Fruit fly (Drosophila melanogaster): Measurements from ENCODE around the gene laza.
A peak's percentile ranks its signal among the peaks of the same experiment; 100 is the strongest.

The laza gene

DNA sequence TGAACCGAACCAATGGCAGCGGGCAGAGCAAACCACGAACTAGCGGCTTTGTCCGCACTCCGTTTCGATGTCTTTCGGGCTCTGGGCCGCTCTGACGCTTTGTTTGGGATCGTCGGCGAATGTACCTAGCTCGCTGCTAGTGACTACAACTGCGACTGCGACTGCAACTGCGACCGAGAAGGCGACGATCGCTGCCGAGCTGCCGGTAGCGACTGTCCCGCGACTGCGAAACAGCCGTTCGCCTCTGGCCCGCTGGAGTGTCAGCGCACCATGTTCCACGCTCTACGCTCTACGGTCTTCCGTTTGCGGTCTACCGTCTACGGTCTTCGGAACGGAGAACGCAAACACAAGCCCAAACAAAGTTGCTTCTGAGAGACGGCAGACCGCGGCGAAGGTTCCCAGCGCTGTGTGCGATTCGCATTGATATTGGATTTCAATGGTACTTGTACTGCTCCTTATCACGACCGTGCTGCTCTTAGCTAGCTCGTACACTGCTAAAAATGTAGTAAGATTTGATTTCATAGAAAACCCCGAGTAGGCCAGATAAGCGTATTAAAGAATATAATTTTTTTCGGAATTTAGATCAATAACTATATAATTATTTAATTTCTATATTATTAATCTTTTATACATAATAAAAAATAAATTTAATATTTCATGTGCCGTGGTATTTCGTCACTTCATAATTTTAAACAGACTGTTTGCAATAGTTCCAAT is at the start of gene laza:
Gene laza (minus strand): TSS at position 214 of the 717 bp plus-strand sequence.
- TF ChIP-seq usp (GFP tag; optimal IDR thresholded peaks at IDR 0.05) (no peak), EcR (GFP tag; optimal IDR thresholded peaks at IDR 0.05) (no peak), pan (optimal IDR thresholded peaks at IDR 0.05) (no peak), Dll (optimal IDR thresholded peaks at IDR 0.05) (no peak)

DNA sequence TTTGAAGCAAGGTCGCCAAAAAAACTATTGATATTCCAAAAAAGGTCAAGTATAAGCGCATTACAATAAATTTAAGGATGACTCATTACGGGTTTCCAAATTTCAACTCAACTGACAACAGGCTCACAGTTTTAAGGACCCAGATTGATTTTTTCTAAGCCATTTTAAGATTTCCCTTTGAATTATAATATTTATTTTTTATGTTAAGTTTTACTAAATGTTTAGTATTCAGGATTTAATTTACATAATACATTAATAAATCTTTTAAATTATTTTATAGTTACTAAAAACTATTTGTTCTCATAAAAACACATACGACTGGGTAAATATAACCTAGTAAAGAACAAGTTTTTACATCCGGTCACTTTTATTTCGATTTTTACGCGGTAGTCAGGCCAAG is 44.2 kb upstream of the laza start, which contains the start of gene CG43329:
Gene CG43329 (minus strand): TSS at position 101 of the 400 bp plus-strand sequence.
- TF ChIP-seq usp (GFP tag; optimal IDR thresholded peaks at IDR 0.05) (no peak), Dll (optimal IDR thresholded peaks at IDR 0.05) (no peak), CG8478 (optimal IDR thresholded peaks at IDR 0.05) (no peak), EcR (GFP tag; optimal IDR thresholded peaks at IDR 0.05) (no peak), pan (optimal IDR thresholded peaks at IDR 0.05) (no peak), psq (optimal IDR thresholded peaks at IDR 0.05) (no peak)

DNA sequence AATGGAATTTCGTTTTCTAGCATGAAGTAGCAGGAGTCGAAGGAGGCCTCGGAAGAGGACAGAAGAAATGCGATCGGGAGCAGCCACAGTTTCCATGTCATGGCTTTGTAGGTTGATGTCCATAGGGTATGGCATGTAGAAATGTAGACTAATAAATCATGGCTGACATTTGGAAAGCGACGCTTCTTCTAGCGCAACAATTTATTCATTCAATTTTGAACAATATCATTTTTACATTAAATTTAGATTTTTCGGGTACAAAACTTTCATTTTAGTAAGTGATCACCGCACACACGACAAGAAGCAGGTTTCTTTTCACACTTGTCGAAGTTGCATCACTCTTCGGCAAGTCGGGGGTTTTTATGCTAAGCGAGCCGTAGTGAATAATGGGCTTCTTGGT is 43.4 kb upstream of the laza start, which contains the start of gene CG43330:
Gene CG43330 (minus strand): TSS at position 101 of the 400 bp plus-strand sequence.
- TF ChIP-seq EcR (GFP tag; optimal IDR thresholded peaks at IDR 0.05) (no peak), Dll (optimal IDR thresholded peaks at IDR 0.05) (no peak), psq (optimal IDR thresholded peaks at IDR 0.05) (no peak), usp (GFP tag; optimal IDR thresholded peaks at IDR 0.05) (no peak)

DNA sequence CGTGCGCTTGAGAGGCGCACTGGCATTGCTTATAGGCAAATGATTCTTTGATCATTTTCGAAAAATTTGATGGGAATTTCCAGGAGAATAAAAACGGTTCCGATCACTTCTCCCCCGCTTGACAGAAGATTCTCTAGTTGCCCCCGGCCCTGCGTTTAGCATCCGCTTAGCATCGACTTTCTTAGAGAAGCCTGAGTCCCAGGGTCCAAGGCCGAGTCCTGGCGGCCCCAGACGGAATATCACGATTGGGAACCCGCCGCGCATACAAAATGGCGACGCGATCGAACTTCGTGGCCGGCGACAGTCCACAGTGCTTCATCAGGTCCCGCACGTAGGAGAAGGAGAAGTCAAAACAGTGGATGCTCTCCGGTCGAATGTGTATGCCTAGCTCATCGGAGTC is 42.8 kb upstream of the laza start, which contains the start of gene CG43331:
Gene CG43331 (minus strand): TSS at position 101 of the 400 bp plus-strand sequence.
- no peak for TF ChIP-seq Dll (optimal IDR thresholded peaks at IDR 0.05)
- TF ChIP-seq usp (GFP tag; optimal IDR thresholded peaks at IDR 0.05) = no peak
- TF ChIP-seq EcR (GFP tag; optimal IDR thresholded peaks at IDR 0.05) = no peak
- no peak for TF ChIP-seq CG8478 (optimal IDR thresholded peaks at IDR 0.05)
- TF ChIP-seq psq (optimal IDR thresholded peaks at IDR 0.05) = no peak
- no peak for TF ChIP-seq pan (optimal IDR thresholded peaks at IDR 0.05)

DNA sequence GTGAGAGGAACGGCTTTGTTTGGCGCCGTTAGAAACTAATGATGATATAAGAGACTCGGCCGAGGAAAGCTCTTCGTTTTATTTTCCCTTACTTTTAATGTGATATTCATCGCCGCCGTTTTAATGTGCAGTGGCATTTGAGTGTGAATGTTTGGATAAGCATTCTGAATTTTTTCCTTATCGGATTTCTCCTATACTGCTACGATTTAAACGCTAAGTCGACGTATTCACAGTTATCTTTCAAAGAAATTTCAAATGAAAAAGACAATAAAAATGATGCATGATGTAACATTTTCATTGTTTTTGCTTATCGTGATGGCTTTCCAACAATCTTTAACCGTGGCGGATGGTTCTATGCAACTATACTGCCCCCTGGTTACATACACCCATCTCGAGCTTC is 40.4 kb upstream of the laza start, which contains the start of gene CG43312:
Gene CG43312 (plus strand): TSS at position 301 of the 400 bp plus-strand sequence.
- no peak for TF ChIP-seq CG8478 (optimal IDR thresholded peaks at IDR 0.05)
- no peak for TF ChIP-seq usp (GFP tag; optimal IDR thresholded peaks at IDR 0.05)
- no peak for TF ChIP-seq pan (optimal IDR thresholded peaks at IDR 0.05)
- no peak for TF ChIP-seq EcR (GFP tag; optimal IDR thresholded peaks at IDR 0.05)
- no peak for TF ChIP-seq psq (optimal IDR thresholded peaks at IDR 0.05)
- TF ChIP-seq Dll (optimal IDR thresholded peaks at IDR 0.05) = no peak

DNA sequence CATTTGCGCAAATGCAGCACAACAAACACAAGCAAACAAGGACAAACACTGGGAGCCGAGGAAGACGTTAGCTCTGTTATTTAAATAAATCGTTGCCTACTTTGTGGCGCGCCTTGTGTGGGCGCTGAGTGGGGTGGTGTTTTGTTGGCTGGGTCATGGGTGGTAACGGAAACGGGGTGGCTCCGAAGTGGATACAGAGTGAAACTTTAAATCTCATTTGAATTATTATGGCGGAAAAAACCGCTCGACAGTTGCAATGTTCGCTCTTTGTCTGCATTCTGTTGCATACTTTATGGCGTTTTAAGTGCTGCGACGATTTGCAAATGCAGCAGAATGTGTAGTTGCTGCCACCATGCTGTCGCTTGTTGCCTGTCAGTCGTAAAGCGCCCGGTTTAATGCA is 36.7 kb upstream of the laza start:
- no peak for TF ChIP-seq CG8478 (optimal IDR thresholded peaks at IDR 0.05)
- no peak for TF ChIP-seq EcR (GFP tag; optimal IDR thresholded peaks at IDR 0.05)
- no peak for TF ChIP-seq pan (optimal IDR thresholded peaks at IDR 0.05)
- no peak for TF ChIP-seq Dll (optimal IDR thresholded peaks at IDR 0.05)
- no peak for TF ChIP-seq usp (GFP tag; optimal IDR thresholded peaks at IDR 0.05)
- TF ChIP-seq psq (optimal IDR thresholded peaks at IDR 0.05) = no peak

DNA sequence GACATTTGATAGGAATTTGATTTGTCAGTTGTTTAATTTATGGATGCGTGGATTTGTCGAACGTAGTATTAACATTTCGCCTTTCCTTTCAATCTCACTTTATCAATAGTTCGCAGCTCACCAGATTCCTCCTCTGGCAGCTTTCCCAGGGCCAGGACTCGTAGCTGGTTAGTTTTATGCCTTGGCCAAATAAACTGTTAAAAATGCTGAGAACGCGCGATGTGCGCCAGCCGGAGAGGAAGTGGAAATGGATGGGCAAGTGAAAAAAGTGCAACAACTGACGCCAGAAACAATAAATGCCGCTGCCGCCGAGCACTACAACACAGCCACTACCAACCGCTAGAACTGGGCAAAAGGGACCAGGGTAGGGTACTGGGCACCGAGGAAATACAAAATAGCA is 22.5 kb upstream of the laza start:
- TF ChIP-seq CG8478 (optimal IDR thresholded peaks at IDR 0.05) (no peak), psq (optimal IDR thresholded peaks at IDR 0.05) (no peak), pan (optimal IDR thresholded peaks at IDR 0.05) (no peak), EcR (GFP tag; optimal IDR thresholded peaks at IDR 0.05) (no peak), Dll (optimal IDR thresholded peaks at IDR 0.05) (no peak), usp (GFP tag; optimal IDR thresholded peaks at IDR 0.05) (no peak)

DNA sequence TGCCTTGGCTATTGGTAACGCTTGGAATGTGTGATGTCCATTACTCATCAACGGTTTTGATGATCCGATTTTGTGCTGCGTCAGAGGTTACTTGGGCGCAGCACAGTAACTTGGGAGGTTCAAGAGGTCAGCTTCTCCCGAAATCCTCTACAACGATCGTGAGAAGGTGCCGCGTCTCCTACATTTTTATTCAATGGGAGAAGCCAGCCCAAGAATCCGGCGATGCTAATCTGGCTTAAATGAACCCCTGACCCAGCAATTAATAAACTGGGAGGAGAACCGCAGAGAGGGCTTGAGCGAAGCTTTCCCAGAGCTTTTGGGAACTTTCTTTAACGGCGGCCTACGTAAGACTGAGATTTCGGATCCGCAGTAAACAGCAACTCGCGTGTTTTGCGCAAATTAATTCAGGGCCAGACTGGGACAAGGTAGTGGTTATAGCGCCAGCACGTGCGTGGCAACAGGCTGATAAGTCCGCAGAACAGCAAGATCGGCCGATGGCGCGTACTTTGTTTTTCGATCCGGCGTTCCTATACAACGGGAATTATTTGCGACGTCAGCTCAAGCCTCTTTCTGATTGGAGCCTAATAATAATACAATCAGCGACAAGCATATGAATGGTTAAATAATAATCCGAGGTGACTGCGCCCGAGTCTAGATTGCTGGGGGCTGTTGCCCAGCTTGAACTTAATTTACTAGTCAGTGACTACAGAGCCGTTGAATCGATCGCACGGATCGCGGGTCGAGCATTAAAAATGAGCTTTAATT is 13.3 kb upstream of the laza start, which contains the start of gene CG11425:
Gene CG11425 (plus strand): TSS at position 715 of the 765 bp plus-strand sequence.
- TF ChIP-seq pan (optimal IDR thresholded peaks at IDR 0.05) (no peak), psq (optimal IDR thresholded peaks at IDR 0.05) (no peak), usp (GFP tag; optimal IDR thresholded peaks at IDR 0.05) (no peak), CG8478 (optimal IDR thresholded peaks at IDR 0.05) (no peak), EcR (GFP tag; optimal IDR thresholded peaks at IDR 0.05) (peak in 1 of 2 experiments; percentile 53), Dll (optimal IDR thresholded peaks at IDR 0.05) (no peak)

DNA sequence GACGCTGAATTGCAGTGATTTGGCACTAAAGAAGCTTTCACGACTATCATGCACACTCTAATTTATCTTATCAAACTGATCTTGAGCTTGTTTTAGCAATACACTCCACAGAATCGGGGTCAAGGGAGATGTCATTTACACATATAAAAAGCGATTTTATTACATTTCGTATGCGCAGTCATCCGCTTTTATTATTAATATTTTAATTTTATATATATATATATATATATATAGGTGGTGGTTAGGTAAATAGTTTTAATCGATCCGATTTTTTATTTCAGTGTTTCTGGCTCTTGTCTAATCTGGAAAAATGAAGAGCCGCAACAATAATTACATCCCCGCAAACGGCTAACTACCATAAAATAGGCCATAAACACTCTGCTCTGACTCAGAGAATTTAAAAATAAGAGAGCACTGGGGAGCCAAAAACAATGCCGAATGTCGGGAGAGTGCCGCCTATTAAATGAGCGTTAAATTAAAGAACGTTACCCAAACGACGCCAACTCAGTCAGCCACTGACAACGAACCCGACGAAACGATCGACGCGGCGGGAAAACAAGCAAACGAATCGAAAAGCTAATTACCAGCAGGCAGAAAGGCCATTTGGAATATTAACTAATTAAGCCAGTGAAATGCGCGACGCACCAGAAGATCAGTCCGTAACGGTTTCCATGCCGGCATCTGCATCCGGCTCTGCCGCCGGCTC is 10.8 kb upstream of the laza start:
- TF ChIP-seq usp (GFP tag; optimal IDR thresholded peaks at IDR 0.05) (no peak), pan (optimal IDR thresholded peaks at IDR 0.05) (no peak), psq (optimal IDR thresholded peaks at IDR 0.05) (no peak), CG8478 (optimal IDR thresholded peaks at IDR 0.05) (no peak), EcR (GFP tag; optimal IDR thresholded peaks at IDR 0.05) (no peak), Dll (optimal IDR thresholded peaks at IDR 0.05) (no peak)

DNA sequence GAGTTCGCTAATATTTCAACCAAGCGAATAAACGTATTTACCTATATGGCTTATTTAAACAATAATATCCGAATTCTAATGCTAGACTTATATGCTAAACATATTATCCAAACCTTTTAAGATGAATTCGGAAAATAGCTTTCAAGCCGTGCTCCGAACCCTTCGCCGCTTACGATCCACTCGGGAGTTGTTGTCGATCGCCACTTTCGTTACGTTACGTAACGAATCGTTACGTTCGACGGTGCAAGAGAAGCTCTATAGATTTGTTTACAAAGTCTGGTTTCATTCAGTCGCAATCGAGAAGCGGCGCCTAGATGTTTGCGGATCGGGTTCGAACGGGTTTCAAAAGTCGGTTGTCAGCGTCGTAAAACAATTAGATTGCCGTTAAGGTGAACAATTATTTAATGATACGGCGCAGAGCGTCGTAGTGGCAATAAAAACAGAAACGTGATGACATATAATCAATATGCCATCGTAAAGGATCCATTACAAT is 9.4 kb upstream of the laza start, which contains the start of gene CG11426:
Gene CG11426 (plus strand): TSS at position 258 of the 493 bp plus-strand sequence.
- no peak for TF ChIP-seq CG8478 (optimal IDR thresholded peaks at IDR 0.05)
- TF ChIP-seq Dll (optimal IDR thresholded peaks at IDR 0.05) = no peak
- TF ChIP-seq pan (optimal IDR thresholded peaks at IDR 0.05) = no peak

DNA sequence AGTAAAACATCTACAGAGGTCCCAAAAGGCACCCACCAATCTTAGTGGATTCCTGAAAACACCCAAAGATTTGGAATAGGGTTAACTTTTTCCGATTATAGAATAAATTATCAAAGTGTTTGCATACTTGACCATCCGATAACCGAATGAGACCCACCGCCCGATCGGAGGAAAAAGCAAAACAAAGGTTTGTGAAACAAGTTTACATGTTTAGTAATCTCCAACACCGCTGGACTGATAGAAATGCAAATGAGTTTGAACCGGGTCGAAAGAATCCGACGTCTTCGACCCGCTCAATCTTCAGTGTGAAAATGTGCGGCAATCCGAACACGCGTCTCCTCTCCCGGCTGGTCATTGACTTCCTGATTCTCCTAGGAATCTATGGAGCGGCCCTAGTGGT is 7.6 kb upstream of the laza start, which contains the start of gene CG11437:
Gene CG11437 (plus strand): TSS at position 301 of the 400 bp plus-strand sequence.
- TF ChIP-seq CG8478 (optimal IDR thresholded peaks at IDR 0.05) (no peak), EcR (GFP tag; optimal IDR thresholded peaks at IDR 0.05) (no peak), pan (optimal IDR thresholded peaks at IDR 0.05) (no peak), Dll (optimal IDR thresholded peaks at IDR 0.05) (no peak), usp (GFP tag; optimal IDR thresholded peaks at IDR 0.05) (no peak), psq (optimal IDR thresholded peaks at IDR 0.05) (no peak)

Data from whole organism.